Fruit fly (Drosophila melanogaster): ENCODE measurements around the gene CG7443.
A peak's percentile ranks its signal among the peaks of the same experiment; 100 is the strongest.

The CG7443 gene

DNA sequence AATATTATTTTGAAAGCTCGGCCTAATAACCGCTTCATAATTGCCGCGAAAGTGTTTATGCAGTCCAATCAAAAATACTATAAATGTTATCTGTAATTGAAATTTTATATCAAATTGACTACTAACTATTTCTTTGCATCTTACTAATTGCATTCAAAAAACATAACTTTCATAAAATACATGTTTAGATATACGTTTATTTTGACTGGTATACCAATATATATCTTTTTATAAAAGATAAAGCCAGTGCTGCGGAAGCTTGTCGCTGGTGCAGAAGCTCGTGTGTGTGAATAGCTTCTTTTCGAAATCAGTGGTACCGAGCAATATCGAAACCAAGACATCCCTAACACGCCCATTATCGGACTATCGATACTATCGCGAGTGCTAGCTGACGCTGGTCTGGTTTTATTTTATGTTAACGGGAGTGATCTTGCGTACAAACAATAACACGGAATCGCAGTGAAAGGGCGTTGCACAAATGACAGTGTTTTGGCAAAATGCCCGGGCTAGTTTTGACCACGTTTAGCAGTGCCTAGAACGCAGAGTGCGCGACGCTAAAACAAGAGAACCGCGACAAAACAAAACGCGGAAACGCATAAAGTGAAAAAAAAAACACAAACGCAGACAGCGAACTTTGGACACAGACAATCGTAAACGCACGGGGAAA is 25.5 kb downstream of the CG7443 start, which contains the start of gene Atg13 (continued):
- TF ChIP-seq Gsc (GFP tag; IDR thresholded peaks at IDR 0.05) (no peak), CG16779 (GFP tag; IDR thresholded peaks at IDR 0.05) (no peak), CG15696 (tag; optimal IDR thresholded peaks at IDR 0.05) (peak; percentile 29), sob (GFP tag; IDR thresholded peaks at IDR 0.05) (no peak), CG11456 (GFP tag; IDR thresholded peaks at IDR 0.05) (0 out of 3 replicates have a peak, but pooled peaks have one; percentile 45), CG4282 (GFP tag; optimal IDR thresholded peaks at IDR 0.05) (no peak), inv (GFP tag; IDR thresholded peaks at IDR 0.05; ENCODE audit: partially characterized antibody) (peak; percentile 70), CG10147 (GFP tag; optimal IDR thresholded peaks at IDR 0.05) (peak; percentile 3), CG11504 (tag; optimal IDR thresholded peaks at IDR 0.05) (no peak), CG10565 (GFP tag; optimal IDR thresholded peaks at IDR 0.05) (no peak), tx (GFP tag; optimal IDR thresholded peaks at IDR 0.05) (no peak), wek (GFP tag; optimal IDR thresholded peaks at IDR 0.05) (peak; percentile 57), rib (GFP tag; IDR thresholded peaks at IDR 0.05) (no peak), CG8944 (GFP tag; optimal IDR thresholded peaks at IDR 0.05) (no peak), nom (GFP tag; optimal IDR thresholded peaks at IDR 0.05) (peak; percentile 98), nmo (GFP tag; optimal IDR thresholded peaks at IDR 0.05) (peak; percentile 70), caup (GFP tag; optimal IDR thresholded peaks at IDR 0.05; ENCODE audit: severe bottlenecking) (no peak), CG4404 (GFP tag; IDR thresholded peaks at IDR 0.05) (no peak), Dip2 (GFP tag; IDR thresholded peaks at IDR 0.05) (no peak), CG18011 (GFP tag; optimal IDR thresholded peaks at IDR 0.05) (no peak), CG17612 (GFP tag; IDR thresholded peaks at IDR 0.05) (no peak), CG17829 (tag; optimal IDR thresholded peaks at IDR 0.05) (peak; percentile 24), insv (GFP tag; optimal IDR thresholded peaks at IDR 0.05) (no peak), NK7.1 (GFP tag; optimal IDR thresholded peaks at IDR 0.05) (no peak), CG7963 (GFP tag; IDR thresholded peaks at IDR 0.05; ENCODE audit: partially characterized antibody) (peak; percentile 72), org-1 (GFP tag; optimal IDR thresholded peaks at IDR 0.05) (no peak), so (GFP tag; IDR thresholded peaks at IDR 0.05) (no peak), CG12219 (GFP tag; optimal IDR thresholded peaks at IDR 0.05) (no peak), scrt (GFP tag; optimal IDR thresholded peaks at IDR 0.05) (no peak), CHES-1-like (GFP tag; optimal IDR thresholded peaks at IDR 0.05) (no peak), Eip74EF (GFP tag; optimal IDR thresholded peaks at IDR 0.05) (peak; percentile 49 to 64), ci (GFP tag; IDR thresholded peaks at IDR 0.05) (peak; percentile 39; the same call in 1 of the 3 replicates), ATbp (GFP tag; optimal IDR thresholded peaks at IDR 0.05) (no peak), Lpt (GFP tag; optimal IDR thresholded peaks at IDR 0.05) (no peak), HLH3B (GFP tag; IDR thresholded peaks at IDR 0.05) (no peak), az2 (GFP tag; optimal IDR thresholded peaks at IDR 0.05) (peak; percentile 16), CG31224 (GFP tag; IDR thresholded peaks at IDR 0.05) (no peak), D (optimal IDR thresholded peaks at IDR 0.05) (no peak), D (GFP tag; optimal IDR thresholded peaks at IDR 0.05) (no peak), gt (GFP tag; IDR thresholded peaks at IDR 0.05) (no peak), pfk (GFP tag; optimal IDR thresholded peaks at IDR 0.05) (no peak), ato (GFP tag; IDR thresholded peaks at IDR 0.05; ENCODE audit: partially characterized antibody) (peak; percentile 79), chinmo (GFP tag; IDR thresholded peaks at IDR 0.05; ENCODE audit: partially characterized antibody) (peak; percentile 73; the same call in 2 of the 4 replicates), CG18619 (GFP tag; optimal IDR thresholded peaks at IDR 0.05) (no peak), pho (GFP tag; optimal IDR thresholded peaks at IDR 0.05) (peak; percentile 27), Xrp1 (GFP tag; IDR thresholded peaks at IDR 0.05) (no peak), abd-A (tag; optimal IDR thresholded peaks at IDR 0.05) (no peak), ewg (GFP tag; optimal IDR thresholded peaks at IDR 0.05) (no peak), D19B (GFP tag; optimal IDR thresholded peaks at IDR 0.05) (no peak), CG12155 (GFP tag; optimal IDR thresholded peaks at IDR 0.05) (peak; percentile 20)
